Fruit fly (Drosophila melanogaster): Measurements from ENCODE around the gene IntS4.

DNA sequence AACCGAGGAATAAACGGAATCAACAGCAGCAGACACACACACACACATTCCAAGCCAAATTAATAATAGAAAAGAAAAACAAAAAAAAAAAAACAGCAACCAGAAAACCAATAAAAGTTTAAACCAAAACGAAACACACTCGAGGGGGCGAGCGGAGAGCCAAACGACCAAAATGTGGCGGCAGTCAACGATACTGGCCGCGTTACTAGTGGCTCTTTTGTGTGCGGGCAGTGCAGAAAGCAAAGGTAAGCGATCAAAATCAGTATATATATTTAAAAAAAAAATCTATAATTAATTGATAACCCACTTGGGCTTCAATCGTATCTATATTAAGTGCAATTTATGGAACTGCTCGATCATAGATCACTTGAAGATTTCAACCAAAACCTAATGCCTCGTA, 26.8 kb downstream of the IntS4 start:
- TF ChIP-seq pan (optimal IDR thresholded peaks at IDR 0.05) = no peak
- TF ChIP-seq CG8478 (optimal IDR thresholded peaks at IDR 0.05) = no peak
